Worm (Caenorhabditis elegans): ENCODE data around the gene F20D6.1.

DNA sequence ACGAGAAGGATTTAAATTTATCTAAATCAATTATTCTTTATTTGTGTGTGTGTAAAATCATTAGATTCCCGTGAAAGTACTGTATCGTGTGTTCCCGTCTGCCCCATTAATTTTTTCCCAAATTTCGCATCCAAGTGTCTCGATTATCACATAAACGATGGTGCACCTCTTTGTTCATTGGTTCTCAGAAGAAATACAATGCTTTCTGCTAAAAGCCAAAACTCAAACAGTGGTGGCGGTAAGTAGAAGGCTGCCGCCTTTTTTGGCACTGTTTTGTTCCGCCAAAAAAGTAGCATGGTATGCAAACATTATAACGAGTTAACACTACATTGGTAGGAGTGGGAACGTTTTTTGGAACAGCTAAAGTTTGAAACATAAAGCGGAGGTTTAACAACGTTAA, 32.9 kb downstream of the F20D6.1 start:
- no peak for TF ChIP-seq him-1 (tag; optimal IDR thresholded peaks at IDR 0.05)
- TF ChIP-seq W03F9.2 (tag; optimal IDR thresholded peaks at IDR 0.05) = no peak
- no peak for TF ChIP-seq dao-5 (tag; optimal IDR thresholded peaks at IDR 0.05)

Data from whole organism, L4/young adult.